Fruit fly (Drosophila melanogaster) whole organism, embryonic: Measurements from ENCODE around the gene CG43998.

Experiments
- CG11247 ChIP-seq: fragments of 200-800 bp; sonication (Bioruptor generic); IDR thresholded peaks from 2 replicates; pipeline ENCODE4 v1.3.6; 2022; ENCODE audit warnings: missing biosample characterization, missing genetic modification characterization
- CG11398 ChIP-seq: fragments of 200-800 bp; sonication (Bioruptor generic); optimal IDR thresholded peaks from 2 replicates; lab custom pipeline; 2016; ENCODE audit warnings: missing biosample characterization, missing genetic modification characterization
- CG11456 ChIP-seq: fragments of 200-800 bp; sonication (Bioruptor generic); IDR thresholded peaks from 3 replicates; pipeline ENCODE4 v1.3.6; 2022; ENCODE audit warnings: missing biosample characterization, missing genetic modification characterization
- CG12104 ChIP-seq: fragments of 200-800 bp; sonication (Bioruptor generic); optimal IDR thresholded peaks from 3 replicates; lab custom pipeline; 2016; ENCODE audit warnings: missing biosample characterization, missing genetic modification characterization
- CG12236 ChIP-seq: fragments of 200-800 bp; sonication (Bioruptor generic); optimal IDR thresholded peaks from 2 replicates; lab custom pipeline; 2016; ENCODE audit warnings: missing biosample characterization, missing genetic modification characterization
- CG12299 ChIP-seq: fragments of 200-800 bp; sonication (Bioruptor generic); optimal IDR thresholded peaks from 2 replicates; lab custom pipeline; 2018; ENCODE audit warnings: missing biosample characterization, mild to moderate bottlenecking, missing genetic modification characterization
- CG16815 ChIP-seq: fragments of 200-800 bp; sonication (Bioruptor generic); optimal IDR thresholded peaks from 3 replicates; lab custom pipeline; 2017; ENCODE audit warnings: missing biosample characterization, mild to moderate bottlenecking, missing genetic modification characterization
- CG30403 ChIP-seq: fragments of 200-800 bp; sonication (Bioruptor generic); optimal IDR thresholded peaks from 3 replicates; lab custom pipeline; 2016; ENCODE audit warnings: missing biosample characterization, missing genetic modification characterization
- CG30431 ChIP-seq: fragments of 200-800 bp; sonication (Bioruptor generic); optimal IDR thresholded peaks from 2 replicates; lab custom pipeline; 2017; ENCODE audit warnings: missing biosample characterization, missing genetic modification characterization
- CG32767 ChIP-seq: fragments of 200-800 bp; sonication (Bioruptor generic); IDR thresholded peaks from 2 replicates; pipeline ENCODE4 v1.3.6; 2022; ENCODE audit warnings: missing biosample characterization, missing genetic modification characterization
- CG6854 ChIP-seq: fragments of 200-800 bp; sonication (Bioruptor generic); optimal IDR thresholded peaks from 3 replicates; lab custom pipeline; 2017; ENCODE audit warnings: missing biosample characterization, mild to moderate bottlenecking, missing genetic modification characterization
- CG7271 ChIP-seq: fragments of 200-800 bp; sonication (Bioruptor generic); optimal IDR thresholded peaks from 2 replicates; lab custom pipeline; 2018; ENCODE audit warnings: missing biosample characterization, mild to moderate bottlenecking, missing genetic modification characterization, moderate library complexity
- CG7928 ChIP-seq: fragments of 200-800 bp; sonication (Bioruptor generic); optimal IDR thresholded peaks from 2 replicates; lab custom pipeline; 2017; ENCODE audit warnings: missing biosample characterization, mild to moderate bottlenecking, missing genetic modification characterization
- CG8924 ChIP-seq: fragments of 200-800 bp; optimal IDR thresholded peaks from 3 replicates; lab custom pipeline; 2019; ENCODE audit warnings: missing biosample characterization, mild to moderate bottlenecking, missing genetic modification characterization, moderate library complexity
- Dref ChIP-seq: fragments of 200-800 bp; sonication (Bioruptor generic); IDR thresholded peaks from 2 replicates; pipeline ENCODE4 v1.3.6; 2022; ENCODE audit warnings: missing biosample characterization, missing genetic modification characterization
- Drgx ChIP-seq: fragments of 200-800 bp; sonication (Bioruptor generic); IDR thresholded peaks from 2 replicates; pipeline ENCODE4 v1.3.6; 2022; ENCODE audit warnings: missing biosample characterization, missing genetic modification characterization
- Hr78 ChIP-seq, 2 experiments: fragments of 200-800 bp in 1 of 2; fragments of >200 bp in 1 of 2; sonication (Bioruptor generic) in 1 of 2; optimal IDR thresholded peaks; 2 replicates each; lab custom pipeline; 2017 to 2019; ENCODE audit warnings: missing biosample characterization in 2 of 2, missing genetic modification characterization in 2 of 2, mild to moderate bottlenecking in 1 of 2, moderate library complexity in 1 of 2
- Hsf ChIP-seq: fragments of 200-800 bp; sonication (Bioruptor generic); optimal IDR thresholded peaks from 3 replicates; lab custom pipeline; 2016; ENCODE audit warnings: missing biosample characterization, missing genetic modification characterization
- Med ChIP-seq: fragments of 200-800 bp; sonication (Bioruptor generic); peaks from one replicate; lab custom pipeline; 2016; ENCODE audit warnings: missing biosample characterization, missing genetic modification characterization, mild to moderate bottlenecking, inconsistent platforms, moderate library complexity
- Mes4 ChIP-seq: fragments of 200-800 bp; sonication (Bioruptor generic); optimal IDR thresholded peaks from 2 replicates; lab custom pipeline; 2016; ENCODE audit warnings: missing biosample characterization, missing genetic modification characterization
- Myb ChIP-seq: fragments of 200-800 bp; sonication (Bioruptor generic); optimal IDR thresholded peaks from 2 replicates; lab custom pipeline; 2016; ENCODE audit warnings: missing biosample characterization, missing genetic modification characterization
- Opbp ChIP-seq: fragments of 200-800 bp; sonication (Bioruptor generic); IDR thresholded peaks from 3 replicates; pipeline ENCODE4 v1.3.6; 2022; ENCODE audit warnings: missing biosample characterization, missing genetic modification characterization; ENCODE audit not compliant: partially characterized antibody
- Rx ChIP-seq: fragments of 200-800 bp; sonication (Bioruptor generic); IDR thresholded peaks from 2 replicates; pipeline ENCODE4 v1.3.6; 2022; ENCODE audit warnings: missing biosample characterization, missing genetic modification characterization
- Usf ChIP-seq: fragments of 200-800 bp; sonication (Bioruptor generic); optimal IDR thresholded peaks from 2 replicates; lab custom pipeline; 2017; ENCODE audit warnings: missing genotype, missing biosample characterization, missing genetic modification characterization
- Xrp1 ChIP-seq: fragments of 200-800 bp; sonication (Bioruptor generic); IDR thresholded peaks from 2 replicates; pipeline ENCODE4 v1.3.6; 2022; ENCODE audit warnings: missing biosample characterization, missing genetic modification characterization
- ara ChIP-seq: fragments of 200-800 bp; sonication (Bioruptor generic); IDR thresholded peaks from 2 replicates; pipeline ENCODE4 v1.3.6; 2022; ENCODE audit warnings: missing biosample characterization, missing genetic modification characterization
- cas ChIP-seq: fragments of 200-800 bp; sonication (Bioruptor generic); IDR thresholded peaks from 2 replicates; pipeline ENCODE4 v1.3.6; 2022; ENCODE audit warnings: missing biosample characterization, missing genetic modification characterization
- chif ChIP-seq, 2 experiments: fragments of 200-800 bp; sonication (Bioruptor generic); optimal IDR thresholded peaks; 3 replicates each; lab custom pipeline; 2016; ENCODE audit warnings: missing biosample characterization in 2 of 2, missing genetic modification characterization in 2 of 2
- chinmo ChIP-seq: fragments of 200-800 bp; sonication (Bioruptor generic); IDR thresholded peaks from 4 replicates; pipeline ENCODE4 v1.3.6; 2022; ENCODE audit warnings: missing biosample characterization, missing genetic modification characterization; ENCODE audit not compliant: partially characterized antibody
- grau ChIP-seq: fragments of 200-800 bp; optimal IDR thresholded peaks from 3 replicates; lab custom pipeline; 2019; ENCODE audit warnings: missing biosample characterization, mild to moderate bottlenecking, missing genetic modification characterization, moderate library complexity
- grn ChIP-seq: fragments of 200-800 bp; sonication (Bioruptor generic); optimal IDR thresholded peaks from 3 replicates; lab custom pipeline; 2017; ENCODE audit warnings: missing biosample characterization, missing genetic modification characterization
- mam ChIP-seq: fragments of 200-800 bp; sonication (Bioruptor generic); optimal IDR thresholded peaks from 3 replicates; lab custom pipeline; 2016; ENCODE audit warnings: missing biosample characterization, missing genetic modification characterization
- pnt ChIP-seq: fragments of 200-800 bp; sonication (Bioruptor generic); optimal IDR thresholded peaks from 3 replicates; lab custom pipeline; 2016; ENCODE audit warnings: missing biosample characterization, missing genetic modification characterization
- sens ChIP-seq: fragments of 200-800 bp; sonication (Bioruptor generic); peaks from one replicate; lab custom pipeline; 2016; ENCODE audit warnings: missing biosample characterization, missing genetic modification characterization

CG43998 gene

dm6 chr3R:23886270-23887095 is 42.3 kb downstream of the CG43998 start (continued):
- TF ChIP-seq Hsf (GFP tag; lab: Kevin White, UChicago), result peak; percentile 84
- TF ChIP-seq CG6854 (GFP tag; lab: Kevin White, UChicago), result peak; percentile 31

dm6 chr3R:23885660-23886059 is 43.1 kb downstream of the CG43998 start:
- TF ChIP-seq Opbp (GFP tag; lab: Robert Waterston, UW) (no peak), CG12236 (GFP tag; lab: Kevin White, UChicago) (no peak), Myb (no peak), CG11247 (no peak), CG32767 (GFP tag; lab: Robert Waterston, UW) (no peak), cas (GFP tag; lab: Robert Waterston, UW) (no peak), Med (GFP tag; lab: Kevin White, UChicago) (peak; percentile 55), CG8924 (no peak), chinmo (GFP tag; lab: Robert Waterston, UW) (0 out of 4 replicates have a peak, but pooled peaks have one; percentile 30), pnt (no peak), CG12104 (GFP tag; lab: Kevin White, UChicago) (no peak), CG12299 (tag; lab: Kevin White, UChicago) (no peak), CG11398 (GFP tag; lab: Kevin White, UChicago) (no peak)

dm6 chr3R:23885182-23885581 is 43.6 kb downstream of the CG43998 start:
- no peak for TF ChIP-seq chif (GFP tag; optimal IDR thresholded peaks at IDR 0.05; lab: Kevin White, UChicago)
- TF ChIP-seq Myb, result no peak
- TF ChIP-seq CG7928 (GFP tag; lab: Kevin White, UChicago), result no peak
- no peak for TF ChIP-seq CG30403 (GFP tag; lab: Kevin White, UChicago)
- TF ChIP-seq Usf (GFP tag; lab: Kevin White, UChicago), result no peak
- TF ChIP-seq Dref (GFP tag; lab: Robert Waterston, UW), result no peak
- TF ChIP-seq Drgx (GFP tag; lab: Robert Waterston, UW), result no peak
- no peak for TF ChIP-seq CG7271 (tag; lab: Kevin White, UChicago)
- TF ChIP-seq ara (GFP tag; lab: Robert Waterston, UW), result no peak
- TF ChIP-seq CG11456 (GFP tag; lab: Robert Waterston, UW), result no peak

- 0 out of 2 replicates have a peak, but pooled peaks have one; percentile 14 for TF ChIP-seq Xrp1
- TF ChIP-seq sens, result peak; percentile 72
- no peak for TF ChIP-seq mam
- peak; percentile 9 for TF ChIP-seq grn (GFP tag; lab: Kevin White, UChicago)
- TF ChIP-seq Med (GFP tag; lab: Kevin White, UChicago), result peak; percentile 18
- no peak for TF ChIP-seq CG16815 (GFP tag; lab: Kevin White, UChicago)
- peak; percentile 54 for TF ChIP-seq grau
- no peak for TF ChIP-seq Rx (GFP tag; lab: Robert Waterston, UW)
- peak in 1 of 2 experiments; percentile 95 for TF ChIP-seq Hr78 (GFP tag; optimal IDR thresholded peaks at IDR 0.05; lab: Kevin White, UChicago)
- TF ChIP-seq Mes4, result no peak
- TF ChIP-seq CG30431 (GFP tag; lab: Kevin White, UChicago), result peak; percentile 8
These were observed 44.6 kb downstream of the CG43998 start for dm6 chr3R:23884088-23884727.
